Fruit fly (Drosophila melanogaster) whole organism, prepupa: ENCODE data around the gene fred.

Experiments
- Blimp-1 ChIP-seq: fragments of 200-800 bp; sonication (Bioruptor generic); optimal IDR thresholded peaks from 3 replicates; lab custom pipeline; 2017; ENCODE audit warnings: missing biosample characterization, missing genetic modification characterization, mild to moderate bottlenecking, moderate library complexity, missing genetic modification reagents
- CG10631 ChIP-seq: fragments of 200-800 bp; sonication (Bioruptor generic); optimal IDR thresholded peaks from 2 replicates; lab custom pipeline; 2016; ENCODE audit warnings: missing biosample characterization, missing genetic modification characterization
- CG10669 ChIP-seq: fragments of 200-800 bp; sonication (Bioruptor generic); optimal IDR thresholded peaks from 3 replicates; lab custom pipeline; 2018; ENCODE audit warnings: missing biosample characterization, mild to moderate bottlenecking, missing genetic modification characterization, moderate library complexity
- CG11294 ChIP-seq: fragments of 200-800 bp; sonication (Bioruptor generic); IDR thresholded peaks from 2 replicates; pipeline ENCODE4 v1.3.6; 2022; ENCODE audit warnings: missing biosample characterization, missing genetic modification characterization
- CG11762 ChIP-seq: fragments of 200-800 bp; sonication (Bioruptor generic); optimal IDR thresholded peaks from 3 replicates; lab custom pipeline; 2016; ENCODE audit warnings: missing biosample characterization, missing genetic modification characterization; ENCODE audit not compliant: insufficient read depth
- CG15336 ChIP-seq: fragments of 200-800 bp; sonication (Bioruptor generic); IDR thresholded peaks from 2 replicates; pipeline ENCODE4 v1.3.6; 2022; ENCODE audit warnings: missing biosample characterization, missing genetic modification characterization
- CG16779 ChIP-seq: fragments of 200-800 bp; sonication (Bioruptor generic); optimal IDR thresholded peaks from 3 replicates; lab custom pipeline; 2017; ENCODE audit warnings: missing biosample characterization, mild to moderate bottlenecking, missing genetic modification characterization
- CG3032 ChIP-seq: fragments of 200-800 bp; optimal IDR thresholded peaks from 2 replicates; lab custom pipeline; 2019; ENCODE audit warnings: missing biosample characterization, mild to moderate bottlenecking, missing genetic modification characterization, moderate library complexity
- CG31627 ChIP-seq: fragments of 200-800 bp; sonication (Bioruptor generic); optimal IDR thresholded peaks from 3 replicates; lab custom pipeline; 2016; ENCODE audit warnings: missing biosample characterization, missing genetic modification characterization
- CG34406 ChIP-seq: fragments of 200-800 bp; sonication (Bioruptor generic); optimal IDR thresholded peaks from 3 replicates; lab custom pipeline; 2016; ENCODE audit warnings: missing biosample characterization, missing genetic modification characterization
- CG4318 ChIP-seq: fragments of 200-800 bp; sonication (Bioruptor generic); optimal IDR thresholded peaks from 3 replicates; lab custom pipeline; 2017; ENCODE audit warnings: missing biosample characterization, mild to moderate bottlenecking, missing genetic modification characterization
- CG6276 ChIP-seq: fragments of 200-800 bp; sonication (Bioruptor generic); optimal IDR thresholded peaks from 2 replicates; lab custom pipeline; 2017; ENCODE audit warnings: missing biosample characterization, mild to moderate bottlenecking, missing genetic modification characterization
- CG6792 ChIP-seq: fragments of 200-800 bp; sonication (Bioruptor generic); optimal IDR thresholded peaks from 3 replicates; lab custom pipeline; 2016; ENCODE audit warnings: missing biosample characterization, missing genetic modification characterization
- CG6808 ChIP-seq: fragments of 200-800 bp; sonication (Bioruptor generic); optimal IDR thresholded peaks from 3 replicates; lab custom pipeline; 2017; ENCODE audit warnings: missing biosample characterization, missing genetic modification characterization, mild to moderate bottlenecking, moderate library complexity, missing genetic modification reagents
- CG6854 ChIP-seq: fragments of 200-800 bp; sonication (Bioruptor generic); optimal IDR thresholded peaks from 2 replicates; lab custom pipeline; 2017; ENCODE audit warnings: missing biosample characterization, mild to moderate bottlenecking, missing genetic modification characterization
- CG7368 ChIP-seq: fragments of 200-800 bp; sonication (Bioruptor generic); optimal IDR thresholded peaks from 3 replicates; lab custom pipeline; 2016; ENCODE audit warnings: missing biosample characterization, missing genetic modification characterization
- CG8119 ChIP-seq: fragments of 200-800 bp; sonication (Bioruptor generic); IDR thresholded peaks from 3 replicates; pipeline ENCODE4 v1.3.6; 2022; ENCODE audit warnings: missing biosample characterization, missing genetic modification characterization
- CG8632 ChIP-seq: fragments of 200-800 bp; sonication (Bioruptor generic); optimal IDR thresholded peaks from 3 replicates; lab custom pipeline; 2016; ENCODE audit warnings: missing biosample characterization, missing genetic modification characterization
- Eip75B ChIP-seq: fragments of 200-800 bp; sonication (Bioruptor generic); optimal IDR thresholded peaks from 3 replicates; lab custom pipeline; 2016; ENCODE audit warnings: missing biosample characterization, missing genetic modification characterization
- Eip78C ChIP-seq: fragments of 200-800 bp; sonication (Bioruptor generic); peaks from one replicate; lab custom pipeline; 2016; ENCODE audit warnings: missing biosample characterization, missing genetic modification characterization
- Eip93F ChIP-seq: fragments of 200-800 bp; sonication (Bioruptor generic); optimal IDR thresholded peaks from 2 replicates; lab custom pipeline; 2016; ENCODE audit warnings: missing biosample characterization, mild to moderate bottlenecking, missing genetic modification characterization
- Hr38 ChIP-seq: sonication (Bioruptor generic); optimal IDR thresholded peaks from 2 replicates; lab custom pipeline; 2016; ENCODE audit warnings: missing biosample characterization, missing genetic modification characterization
- Hr39 ChIP-seq: fragments of 200-800 bp; sonication (Bioruptor generic); optimal IDR thresholded peaks from 2 replicates; lab custom pipeline; 2016; ENCODE audit warnings: missing biosample characterization, missing genetic modification characterization
- Hr4 ChIP-seq: fragments of 200-800 bp; sonication (Bioruptor generic); optimal IDR thresholded peaks from 3 replicates; lab custom pipeline; 2016; ENCODE audit warnings: missing biosample characterization, missing genetic modification characterization
- Lpt ChIP-seq: fragments of 200-800 bp; sonication (Bioruptor generic); optimal IDR thresholded peaks from 3 replicates; lab custom pipeline; 2016; ENCODE audit warnings: missing biosample characterization, missing genetic modification characterization
- Met ChIP-seq: fragments of 200-800 bp; sonication (Bioruptor generic); optimal IDR thresholded peaks from 3 replicates; lab custom pipeline; 2016; ENCODE audit warnings: missing biosample characterization, missing genetic modification characterization
- OdsH ChIP-seq: fragments of 200-800 bp; sonication (Bioruptor generic); optimal IDR thresholded peaks from 3 replicates; lab custom pipeline; 2016; ENCODE audit warnings: missing biosample characterization, missing genetic modification characterization
- Sox14 ChIP-seq: fragments of 200-800 bp; sonication (Bioruptor generic); optimal IDR thresholded peaks from 3 replicates; lab custom pipeline; 2016; ENCODE audit warnings: missing biosample characterization, missing genetic modification characterization
- Sox15 ChIP-seq: fragments of 200-800 bp; sonication (Bioruptor generic); optimal IDR thresholded peaks from 3 replicates; lab custom pipeline; 2016; ENCODE audit warnings: missing biosample characterization, missing genetic modification characterization
- achi ChIP-seq: fragments of 200-800 bp; sonication (Bioruptor generic); optimal IDR thresholded peaks from 3 replicates; lab custom pipeline; 2016; ENCODE audit warnings: missing biosample characterization, missing genetic modification characterization
- dac ChIP-seq: fragments of 200-800 bp; sonication (Bioruptor generic); optimal IDR thresholded peaks from 2 replicates; lab custom pipeline; 2017; ENCODE audit warnings: missing biosample characterization, mild to moderate bottlenecking, missing genetic modification characterization
- dsx ChIP-seq: fragments of 200-800 bp; optimal IDR thresholded peaks from 3 replicates; lab custom pipeline; 2019; ENCODE audit warnings: missing biosample characterization, mild to moderate bottlenecking, missing genetic modification characterization, moderate library complexity; ENCODE audit not compliant: poor library complexity, severe bottlenecking
- eg ChIP-seq: fragments of 200-800 bp; sonication (Bioruptor generic); IDR thresholded peaks from 3 replicates; pipeline ENCODE4 v1.3.6; 2022; ENCODE audit warnings: missing biosample characterization, missing genetic modification characterization
- esn ChIP-seq: fragments of 200-800 bp; sonication (Bioruptor generic); optimal IDR thresholded peaks from 2 replicates; lab custom pipeline; 2016; ENCODE audit warnings: missing biosample characterization, mild to moderate bottlenecking, missing genetic modification characterization, moderate library complexity
- fd59A ChIP-seq: fragments of 200-800 bp; sonication (Bioruptor generic); optimal IDR thresholded peaks from 2 replicates; lab custom pipeline; 2017; ENCODE audit warnings: missing biosample characterization, mild to moderate bottlenecking, missing genetic modification characterization, missing genetic modification reagents
- fd85E ChIP-seq: fragments of 200-800 bp; sonication (Bioruptor generic); optimal IDR thresholded peaks from 3 replicates; lab custom pipeline; 2016; ENCODE audit warnings: missing biosample characterization, missing genetic modification characterization
- fkh ChIP-seq: fragments of 200-800 bp; sonication (Bioruptor generic); optimal IDR thresholded peaks from 3 replicates; lab custom pipeline; 2017; ENCODE audit warnings: missing biosample characterization, mild to moderate bottlenecking, missing genetic modification characterization, moderate library complexity
- lz ChIP-seq: fragments of 200-800 bp; sonication (Bioruptor generic); optimal IDR thresholded peaks from 3 replicates; lab custom pipeline; 2016; ENCODE audit warnings: missing biosample characterization, missing genetic modification characterization
- net ChIP-seq: fragments of 200-800 bp; sonication (Bioruptor generic); optimal IDR thresholded peaks from 3 replicates; lab custom pipeline; 2016; ENCODE audit warnings: missing biosample characterization, missing genetic modification characterization
- pdm3 ChIP-seq: fragments of 200-800 bp; sonication (Bioruptor generic); optimal IDR thresholded peaks from 3 replicates; lab custom pipeline; 2016; ENCODE audit warnings: missing biosample characterization, missing genetic modification characterization
- spab ChIP-seq: fragments of 200-800 bp; sonication (Bioruptor generic); optimal IDR thresholded peaks from 2 replicates; lab custom pipeline; 2017; ENCODE audit warnings: missing biosample characterization, mild to moderate bottlenecking, missing genetic modification characterization, missing genetic modification reagents
- svp ChIP-seq: fragments of 200-800 bp; sonication (Bioruptor generic); peaks from one replicate; lab custom pipeline; 2016; ENCODE audit warnings: missing biosample characterization, missing genetic modification characterization
- topi ChIP-seq: fragments of 200-800 bp; sonication (Bioruptor generic); optimal IDR thresholded peaks from 3 replicates; lab custom pipeline; 2016; ENCODE audit warnings: missing biosample characterization, missing genetic modification characterization
- vri ChIP-seq: fragments of 200-800 bp; sonication (Bioruptor generic); optimal IDR thresholded peaks from 3 replicates; lab custom pipeline; 2016; ENCODE audit warnings: missing biosample characterization, mild to moderate bottlenecking, missing genetic modification characterization

fred gene

DNA sequence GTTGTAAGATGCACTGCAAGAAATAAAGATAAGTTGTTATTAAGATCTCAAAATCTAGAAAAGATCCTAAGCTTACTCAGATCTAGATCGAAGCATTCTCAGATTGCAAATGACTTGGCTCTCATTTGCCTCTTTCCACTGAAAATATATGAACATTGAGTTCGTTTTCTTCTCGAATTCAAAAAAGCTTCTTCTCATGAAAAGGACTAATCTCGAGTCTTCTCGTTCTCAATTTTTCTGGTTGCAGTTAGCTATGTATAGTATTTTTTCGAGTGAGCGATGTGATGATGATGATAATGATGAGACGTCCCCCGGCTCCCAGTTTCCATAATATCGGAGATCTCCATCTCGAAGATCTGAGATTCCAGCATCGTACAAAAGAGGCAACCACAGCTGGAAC, 135.1 kb downstream of the fred start (continued):
- peak; percentile 27 for TF ChIP-seq achi (GFP tag; lab: Kevin White, UChicago)
- peak; percentile 16 for TF ChIP-seq CG6808 (GFP tag; lab: Kevin White, UChicago)
- TF ChIP-seq Met (GFP tag; lab: Kevin White, UChicago), result peak; percentile 55
- peak; percentile 34 for TF ChIP-seq CG6792 (GFP tag; lab: Kevin White, UChicago)
- TF ChIP-seq CG6276, result no peak
- no peak for TF ChIP-seq CG4318 (GFP tag; lab: Kevin White, UChicago)
- peak; percentile 37 for TF ChIP-seq CG3032 (tag; lab: Kevin White, UChicago)
- TF ChIP-seq CG10631 (GFP tag; lab: Kevin White, UChicago), result peak; percentile 37
- no peak for TF ChIP-seq fd85E
- TF ChIP-seq fd59A (GFP tag; lab: Kevin White, UChicago), result peak; percentile 25
- TF ChIP-seq CG34406, result peak; percentile 13
- TF ChIP-seq, all 60 proteins: peak for 33

DNA sequence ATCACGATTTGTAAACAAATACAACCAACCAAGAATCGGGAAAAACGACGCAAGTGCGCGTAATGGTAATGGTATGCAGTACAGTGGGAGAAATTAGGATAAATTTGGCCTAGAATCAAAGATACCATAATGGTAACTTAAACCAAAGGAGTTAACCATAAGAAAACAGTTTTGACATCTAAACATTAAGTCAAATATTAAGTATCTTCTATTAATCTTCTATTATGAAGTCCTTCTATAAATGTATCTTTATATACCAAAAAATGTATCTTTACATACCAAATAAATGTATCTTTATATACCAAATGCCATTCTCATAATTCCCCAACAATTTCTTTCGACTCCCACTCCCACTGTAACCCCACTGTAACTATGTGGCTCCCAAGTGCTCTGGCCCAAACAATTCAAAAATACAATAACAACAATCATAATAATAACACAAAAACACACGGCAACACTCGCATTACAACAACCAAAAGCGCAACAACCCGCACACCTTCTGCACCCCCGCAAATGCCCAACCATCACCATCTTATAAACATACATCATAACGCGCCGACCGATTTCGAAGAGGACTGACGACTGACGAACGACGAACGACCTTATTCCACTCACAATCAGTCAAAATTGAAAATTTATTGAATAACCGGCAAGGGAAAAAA, 135.9 kb downstream of the fred start:
- TF ChIP-seq Met (GFP tag; lab: Kevin White, UChicago) (peak; percentile 6), Hr38 (GFP tag; lab: Kevin White, UChicago) (no peak), Hr4 (GFP tag; lab: Kevin White, UChicago) (no peak), Sox14 (GFP tag; lab: Kevin White, UChicago) (no peak), topi (GFP tag; lab: Kevin White, UChicago) (peak; percentile 28), Hr39 (GFP tag; lab: Kevin White, UChicago) (peak; percentile 10), CG6854 (no peak), OdsH (GFP tag; lab: Kevin White, UChicago) (peak; percentile 16), net (GFP tag; lab: Kevin White, UChicago) (no peak), CG6276 (no peak), Eip78C (GFP tag; lab: Kevin White, UChicago) (peak; percentile 67), CG31627 (GFP tag; lab: Kevin White, UChicago) (peak; percentile 10), CG8119 (GFP tag; lab: Robert Waterston, UW) (no peak), esn (GFP tag; lab: Kevin White, UChicago) (no peak), CG8632 (GFP tag; lab: Kevin White, UChicago) (peak; percentile 3), svp (GFP tag; lab: Kevin White, UChicago) (peak; percentile 35)

DNA sequence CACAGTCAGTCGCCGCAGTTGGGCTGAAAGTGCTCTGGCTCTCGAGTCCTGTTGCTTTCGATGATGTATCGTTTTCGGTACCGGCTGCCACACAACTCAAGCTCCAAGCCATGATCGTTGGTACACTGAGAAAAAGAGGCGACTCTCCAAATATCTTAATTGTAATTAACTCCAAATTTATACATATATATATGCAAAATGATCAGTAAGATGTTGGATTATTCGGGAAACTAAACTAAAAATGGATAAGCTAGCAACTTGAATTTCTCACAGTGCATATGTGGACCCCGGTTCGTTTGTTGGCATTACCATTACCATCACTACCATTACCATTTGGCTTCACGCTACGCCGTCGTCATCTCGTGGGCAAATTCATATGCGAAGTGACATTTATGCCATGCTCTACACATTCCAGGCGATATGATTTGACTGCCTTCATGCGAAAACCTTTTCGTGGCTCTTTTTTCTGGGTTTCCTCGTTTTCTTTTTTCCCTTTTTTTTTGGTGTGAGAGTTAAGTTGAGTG, 137.9 kb downstream of the fred start:
- TF ChIP-seq pdm3, result peak; percentile 25
- peak; percentile 82 for TF ChIP-seq Eip78C (GFP tag; lab: Kevin White, UChicago)
- TF ChIP-seq Hr39 (GFP tag; lab: Kevin White, UChicago), result no peak
- TF ChIP-seq CG3032 (tag; lab: Kevin White, UChicago), result peak; percentile 25
- no peak for TF ChIP-seq spab (GFP tag; lab: Kevin White, UChicago)
- TF ChIP-seq Eip93F (GFP tag; lab: Kevin White, UChicago), result no peak
- no peak; the same call in 2 of the 3 replicates for TF ChIP-seq eg (GFP tag; lab: Robert Waterston, UW)
- peak; percentile 2 for TF ChIP-seq CG10669 (GFP tag; lab: Kevin White, UChicago)
- TF ChIP-seq dac, result no peak
- TF ChIP-seq Hr4 (GFP tag; lab: Kevin White, UChicago), result peak; percentile 4
- no peak for TF ChIP-seq CG11762 (GFP tag; lab: Kevin White, UChicago)
- 0 out of 3 replicates have a peak, but pooled peaks have one; percentile 23 for TF ChIP-seq CG8119 (GFP tag; lab: Robert Waterston, UW)
- no peak for TF ChIP-seq CG34406
- TF ChIP-seq Blimp-1 (GFP tag; lab: Kevin White, UChicago), result no peak
- no peak for TF ChIP-seq Sox15 (GFP tag; lab: Kevin White, UChicago)
- TF ChIP-seq Lpt (GFP tag; lab: Kevin White, UChicago), result no peak
- TF ChIP-seq CG6808 (GFP tag; lab: Kevin White, UChicago), result peak; percentile 26
- TF ChIP-seq CG16779 (tag; lab: Kevin White, UChicago), result no peak
- no peak for TF ChIP-seq dsx
- TF ChIP-seq achi (GFP tag; lab: Kevin White, UChicago), result peak; percentile 6
- no peak for TF ChIP-seq CG31627 (GFP tag; lab: Kevin White, UChicago)
- TF ChIP-seq CG11294 (GFP tag; lab: Robert Waterston, UW), result no peak
- TF ChIP-seq Sox14 (GFP tag; lab: Kevin White, UChicago), result peak; percentile 13
- TF ChIP-seq esn (GFP tag; lab: Kevin White, UChicago), result peak; percentile 2
- peak; percentile 30 for TF ChIP-seq Met (GFP tag; lab: Kevin White, UChicago)
- TF ChIP-seq CG7368, result no peak
- no peak for TF ChIP-seq vri (GFP tag; lab: Kevin White, UChicago)
- TF ChIP-seq CG15336 (GFP tag; lab: Robert Waterston, UW), result no peak
- TF ChIP-seq CG6854, result no peak
- TF ChIP-seq fd59A (GFP tag; lab: Kevin White, UChicago), result no peak
- TF ChIP-seq fkh (GFP tag; lab: Kevin White, UChicago), result no peak
- no peak for TF ChIP-seq CG6792 (GFP tag; lab: Kevin White, UChicago)
- TF ChIP-seq Eip75B (GFP tag; lab: Kevin White, UChicago), result no peak
- peak; percentile 30 for TF ChIP-seq lz
